Worm (Caenorhabditis elegans) whole organism, early embryonic: ENCODE data around the gene sri-39.
A peak's percentile ranks its signal among the peaks of the same experiment; 100 is the strongest.
"Not testable (repeated sequence)": the region's sequence is repeated elsewhere in the genome, so short reads cannot be mapped to it uniquely, and the experiment has no call there.

Source experiments
- B0310.2 ChIP-seq: sonication (generic microtip); optimal IDR thresholded peaks from 2 replicates; lab custom pipeline; 2016; ENCODE audit warnings: mild to moderate bottlenecking, missing genetic modification characterization, missing compliant biosample characterization
- F13C5.2 ChIP-seq: sonication (generic microtip); optimal IDR thresholded peaks from 2 replicates; lab custom pipeline; 2017; ENCODE audit warnings: mild to moderate bottlenecking, missing genetic modification characterization, inconsistent platforms, missing compliant biosample characterization
- aly-1 ChIP-seq: sonication (generic microtip); optimal IDR thresholded peaks from 2 replicates; lab custom pipeline; 2016; ENCODE audit warnings: missing genetic modification characterization, missing compliant biosample characterization
- ama-1 ChIP-seq: fragments of 150-350 bp; optimal IDR thresholded peaks from 2 replicates; lab custom pipeline; 2014
- ceh-13 ChIP-seq: fragments of 200-800 bp; sonication (Bioruptor generic); optimal IDR thresholded peaks from 2 replicates; lab custom pipeline; 2018; ENCODE audit warnings: mild to moderate bottlenecking, missing genetic modification characterization, missing compliant biosample characterization
- ceh-36 ChIP-seq: sonication (generic microtip); optimal IDR thresholded peaks from 2 replicates; lab custom pipeline; 2016; ENCODE audit warnings: missing genetic modification characterization, inconsistent platforms, missing compliant biosample characterization
- ets-7 ChIP-seq: sonication (generic microtip); optimal IDR thresholded peaks from 2 replicates; lab custom pipeline; 2016; ENCODE audit warnings: missing genotype, missing genetic modification characterization, missing compliant biosample characterization
- flt-1 ChIP-seq: fragments of 200-800 bp; sonication (Bioruptor generic); IDR thresholded peaks from 2 replicates; pipeline ENCODE4 v1.3.6; 2022; ENCODE audit warnings: missing genetic modification characterization, missing compliant biosample characterization
- hmbx-1 ChIP-seq: sonication (generic microtip); optimal IDR thresholded peaks from 2 replicates; lab custom pipeline; 2016; ENCODE audit warnings: mild to moderate bottlenecking, missing genetic modification characterization, missing compliant biosample characterization
- hmg-4 ChIP-seq: fragments of 200-800 bp; sonication (Bioruptor generic); optimal IDR thresholded peaks from 2 replicates; lab custom pipeline; 2018; ENCODE audit warnings: mild to moderate bottlenecking, missing genetic modification characterization, missing compliant biosample characterization
- hnd-1 ChIP-seq: sonication (generic microtip); optimal IDR thresholded peaks from 2 replicates; lab custom pipeline; 2016; ENCODE audit warnings: missing genetic modification characterization, missing compliant biosample characterization
- pes-1 ChIP-seq: fragments of 200-800 bp; sonication (Bioruptor generic); IDR thresholded peaks from 2 replicates; pipeline ENCODE4 v1.3.6; 2022; ENCODE audit warnings: missing genetic modification reagents, missing genetic modification characterization, missing compliant biosample characterization
- scrt-1 ChIP-seq: fragments of 200-800 bp; sonication (Bioruptor generic); IDR thresholded peaks from 2 replicates; pipeline ENCODE4 v1.3.6; 2022; ENCODE audit warnings: missing genetic modification characterization, missing compliant biosample characterization
- sea-1 ChIP-seq: fragments of 200-800 bp; sonication (Bioruptor generic); conservative IDR thresholded peaks from 2 replicates; pipeline ENCODE4 v1.3.6; 2022; ENCODE audit warnings: missing genetic modification characterization, missing compliant biosample characterization
- tbx-11 ChIP-seq: fragments of 200-800 bp; sonication (Bioruptor generic); IDR thresholded peaks from 2 replicates; pipeline ENCODE4 v1.3.6; 2022; ENCODE audit warnings: missing genetic modification characterization, missing compliant biosample characterization
- tbx-37 ChIP-seq: fragments of 200-800 bp; sonication (Bioruptor generic); conservative IDR thresholded peaks from 2 replicates; pipeline ENCODE4 v1.3.6; 2022; ENCODE audit warnings: missing genetic modification reagents, missing genetic modification characterization, missing compliant biosample characterization
- tra-4 ChIP-seq: sonication (generic microtip); optimal IDR thresholded peaks from 2 replicates; lab custom pipeline; 2017; ENCODE audit warnings: missing genetic modification characterization, missing compliant biosample characterization

sri-39 gene

DNA sequence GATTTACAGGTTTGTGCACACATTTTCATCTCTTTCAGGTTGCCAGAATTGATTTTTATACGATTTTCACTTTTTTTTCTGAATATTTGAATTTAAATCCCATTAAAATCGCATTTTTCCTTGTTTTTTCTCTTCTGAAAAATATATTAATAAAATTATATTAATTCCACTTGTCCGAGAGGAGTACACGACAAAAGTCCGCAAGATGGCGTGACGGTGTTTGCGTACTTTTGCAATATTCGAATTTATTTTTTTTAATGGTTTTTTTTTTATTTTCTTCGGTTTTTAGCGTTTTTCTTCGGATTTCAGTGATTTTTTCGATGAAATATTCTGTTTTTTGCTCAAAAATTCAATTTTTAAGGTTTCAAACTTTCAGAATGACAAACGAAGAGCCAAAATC, 22.4 kb upstream of the sri-39 start, which contains the start of gene usp-39:
usp-39 (plus strand) TSS at position 377 of the 400 bp plus-strand sequence.
- no peak for TF ChIP-seq B0310.2 (tag; lab: Kevin White, UChicago)
- no peak for TF ChIP-seq aly-1 (tag; lab: Kevin White, UChicago)
- TF ChIP-seq tbx-11 (GFP tag; lab: Robert Waterston, UW) = no peak
- no peak for TF ChIP-seq ets-7 (tag; lab: Kevin White, UChicago)
- TF ChIP-seq sea-1 = no peak
- TF ChIP-seq F13C5.2 (tag; lab: Kevin White, UChicago) = peak; percentile 72
- no peak for TF ChIP-seq tra-4
- TF ChIP-seq hmbx-1 (tag; lab: Kevin White, UChicago) = no peak
- TF ChIP-seq pes-1 = peak; percentile 17; the same call in 1 of the 2 replicates

DNA sequence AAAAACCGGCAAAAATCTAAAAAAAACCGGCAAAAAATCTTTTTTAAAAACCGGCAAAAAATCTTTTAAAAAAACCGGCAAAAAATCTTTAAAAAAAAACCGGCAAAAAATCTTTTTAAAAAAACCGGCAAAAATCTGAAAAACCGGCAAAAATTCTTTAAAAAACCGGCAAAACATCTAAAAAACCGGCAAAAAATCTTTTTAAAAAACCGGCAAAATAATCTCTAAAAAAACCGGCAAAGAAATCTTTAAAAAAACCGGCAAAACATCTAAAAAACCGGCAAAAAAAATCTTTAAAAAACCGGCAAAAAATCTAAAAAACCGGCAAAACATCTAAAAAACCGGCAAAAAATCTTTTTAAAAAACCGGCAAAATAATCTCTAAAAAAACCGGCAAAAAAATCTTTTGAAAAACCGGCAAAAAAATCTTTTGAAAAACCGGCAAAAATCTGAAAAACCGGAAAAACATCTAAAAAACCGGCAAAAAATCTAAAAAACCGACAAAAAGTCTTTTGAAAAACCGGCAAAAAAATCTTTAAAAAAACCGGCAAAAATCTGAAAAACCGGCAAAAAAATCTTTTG, 16.8 kb upstream of the sri-39 start:
- TF ChIP-seq F13C5.2 (tag; lab: Kevin White, UChicago) (peak; percentile 88), hnd-1 (tag; lab: Kevin White, UChicago) (peak; percentile 58), ceh-13 (peak; percentile 62), ceh-36 (tag; lab: Kevin White, UChicago) (peak; percentile 60), hmbx-1 (tag; lab: Kevin White, UChicago) (peak; percentile 72)

- TF ChIP-seq tra-4 = no peak
- no peak for TF ChIP-seq ceh-36 (tag; lab: Kevin White, UChicago)
- TF ChIP-seq scrt-1 (GFP tag; lab: Robert Waterston, UW) = no peak
- TF ChIP-seq aly-1 (tag; lab: Kevin White, UChicago) = no peak
- TF ChIP-seq hnd-1 (tag; lab: Kevin White, UChicago) = no peak
- TF ChIP-seq pes-1 = no peak
- no peak for TF ChIP-seq ceh-13
- TF ChIP-seq tbx-37 = no peak
- no peak for TF ChIP-seq tbx-11 (GFP tag; lab: Robert Waterston, UW)
- no peak for TF ChIP-seq flt-1
- TF ChIP-seq F13C5.2 (tag; lab: Kevin White, UChicago) = no peak
- TF ChIP-seq hmbx-1 (tag; lab: Kevin White, UChicago) = no peak
These were observed 9.1 kb upstream of the sri-39 start for ce11 chrII:2578216-2578615.

DNA sequence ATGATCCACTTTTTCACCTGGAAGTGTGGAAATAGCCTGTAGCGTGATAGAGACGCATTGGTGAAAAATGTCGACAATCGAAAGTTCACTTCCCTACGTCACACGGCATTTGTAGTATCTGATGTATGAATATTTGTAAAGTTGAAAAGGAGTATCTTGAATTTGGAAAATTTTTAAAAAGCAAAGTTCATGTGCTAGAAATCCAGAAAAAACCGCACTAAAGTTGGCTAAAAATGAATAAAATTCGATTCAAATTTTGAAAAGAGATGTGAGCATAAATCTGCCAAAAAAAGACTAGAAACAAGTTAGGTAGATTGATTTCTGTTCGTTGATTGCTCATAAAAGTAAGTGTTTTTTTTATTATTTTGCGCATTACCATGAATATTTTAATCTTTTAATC, 4.3 kb upstream of the sri-39 start, which contains the start of gene sri-74:
sri-74 (minus strand) TSS at position 101 of the 400 bp plus-strand sequence.
- TF ChIP-seq tra-4 (no peak), ets-7 (tag; lab: Kevin White, UChicago) (no peak), sea-1 (no peak), ceh-13 (no peak), tbx-37 (no peak), hnd-1 (tag; lab: Kevin White, UChicago) (no peak), ceh-36 (tag; lab: Kevin White, UChicago) (no peak), hmg-4 (GFP tag; lab: Kevin White, UChicago) (no peak), pes-1 (no peak), F13C5.2 (tag; lab: Kevin White, UChicago) (no peak), ama-1 (lab: Kevin White, UChicago) (no peak), tbx-11 (GFP tag; lab: Robert Waterston, UW) (no peak), hmbx-1 (tag; lab: Kevin White, UChicago) (no peak), B0310.2 (tag; lab: Kevin White, UChicago) (no peak), aly-1 (tag; lab: Kevin White, UChicago) (no peak), flt-1 (no peak), scrt-1 (GFP tag; lab: Robert Waterston, UW) (no peak)

DNA sequence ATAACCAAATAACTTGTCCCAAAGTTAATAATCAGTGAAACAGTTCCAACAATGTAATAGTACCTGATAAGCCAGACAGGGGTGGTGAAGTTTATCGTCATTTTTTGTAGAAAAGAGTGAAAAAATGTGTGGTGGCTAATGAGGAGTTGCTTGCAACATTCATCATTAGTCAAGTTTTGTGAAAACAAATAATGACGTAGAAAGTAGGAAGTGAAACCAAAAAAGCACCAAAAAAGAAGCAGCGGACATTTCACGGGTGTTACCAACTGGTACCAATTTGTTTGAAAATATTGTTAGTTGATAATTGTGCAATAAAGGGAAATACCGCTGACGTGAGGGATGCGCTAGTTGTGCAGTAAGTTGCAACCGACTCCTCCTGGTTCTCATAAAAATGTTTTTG, 1.8 kb upstream of the sri-39 start, which contains the start of gene sri-36:
sri-36 (minus strand) TSS at position 101 of the 400 bp plus-strand sequence.
- TF ChIP-seq F13C5.2 (tag; lab: Kevin White, UChicago) (no peak), scrt-1 (GFP tag; lab: Robert Waterston, UW) (no peak)

ce11 chrII:2600176-2600575, 12.9 kb downstream of the sri-39 start, which contains the start of gene F33H12.1:
TSS of gene F33H12.1 (plus strand) at chrII:2600476.
- not testable (repeated sequence) for TF ChIP-seq ets-7 (tag; lab: Kevin White, UChicago); ceh-13; F13C5.2 (tag; lab: Kevin White, UChicago)

DNA sequence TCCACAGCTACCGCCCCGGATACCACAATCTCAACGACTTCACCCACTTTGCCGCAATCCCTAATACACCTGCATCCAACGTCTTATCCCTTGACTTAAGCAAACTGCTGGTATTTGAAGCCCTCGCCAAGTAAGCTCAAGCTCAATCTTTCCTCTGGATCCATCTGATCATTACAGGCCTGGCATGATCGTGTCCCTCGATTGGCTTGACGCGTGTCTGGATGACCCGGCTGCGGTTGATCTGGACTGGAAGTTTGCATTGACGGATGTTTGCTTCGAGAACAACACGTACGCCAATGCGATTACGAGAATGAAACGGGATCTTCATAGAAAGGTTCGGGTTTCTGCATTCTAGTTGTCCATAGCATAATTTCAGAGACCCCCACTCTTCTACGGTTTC, 13.6 kb downstream of the sri-39 start:
- no peak for TF ChIP-seq ets-7 (tag; lab: Kevin White, UChicago)
- no peak for TF ChIP-seq F13C5.2 (tag; lab: Kevin White, UChicago)
- TF ChIP-seq tra-4 = no peak
- no peak for TF ChIP-seq hnd-1 (tag; lab: Kevin White, UChicago)
- TF ChIP-seq aly-1 (tag; lab: Kevin White, UChicago) = no peak
- TF ChIP-seq pes-1 = no peak
- no peak for TF ChIP-seq ceh-13
- no peak for TF ChIP-seq hmg-4 (GFP tag; lab: Kevin White, UChicago)
- no peak for TF ChIP-seq ceh-36 (tag; lab: Kevin White, UChicago)
- TF ChIP-seq ama-1 (lab: Kevin White, UChicago) = no peak
- TF ChIP-seq sea-1 = no peak
- TF ChIP-seq B0310.2 (tag; lab: Kevin White, UChicago) = no peak
- TF ChIP-seq scrt-1 (GFP tag; lab: Robert Waterston, UW) = no peak
- no peak for TF ChIP-seq tbx-37
- no peak for TF ChIP-seq tbx-11 (GFP tag; lab: Robert Waterston, UW)
- TF ChIP-seq hmbx-1 (tag; lab: Kevin White, UChicago) = no peak
- TF ChIP-seq flt-1 = no peak

ce11 chrII:2605319-2605718, 18.0 kb downstream of the sri-39 start, which contains the start of gene sri-77:
TSS of gene sri-77 (minus strand) at chrII:2605419.
- no peak for TF ChIP-seq aly-1 (tag; lab: Kevin White, UChicago)
- no peak for TF ChIP-seq pes-1
- no peak for TF ChIP-seq ets-7 (tag; lab: Kevin White, UChicago)
- TF ChIP-seq scrt-1 (GFP tag; lab: Robert Waterston, UW) = no peak
- no peak for TF ChIP-seq B0310.2 (tag; lab: Kevin White, UChicago)
- TF ChIP-seq flt-1 = no peak
- TF ChIP-seq hmbx-1 (tag; lab: Kevin White, UChicago) = no peak
- no peak for TF ChIP-seq hmg-4 (GFP tag; lab: Kevin White, UChicago)
- TF ChIP-seq tbx-11 (GFP tag; lab: Robert Waterston, UW) = no peak
- TF ChIP-seq ama-1 (lab: Kevin White, UChicago) = no peak
- no peak for TF ChIP-seq tbx-37
- no peak for TF ChIP-seq tra-4
- TF ChIP-seq F13C5.2 (tag; lab: Kevin White, UChicago) = no peak
